Fruit fly (Drosophila melanogaster): ENCODE measurements around the gene mRpS11.

Gene mRpS11

dm6 chr3R:17108881-17109280, 36.3 kb downstream of the mRpS11 start:
- TF ChIP-seq Dll (optimal IDR thresholded peaks at IDR 0.05) (no peak), psq (optimal IDR thresholded peaks at IDR 0.05) (no peak), pan (optimal IDR thresholded peaks at IDR 0.05) (no peak), usp (GFP tag; optimal IDR thresholded peaks at IDR 0.05) (no peak), CG8478 (optimal IDR thresholded peaks at IDR 0.05) (no peak)

- TF ChIP-seq usp (GFP tag; optimal IDR thresholded peaks at IDR 0.05) (no peak), Dll (optimal IDR thresholded peaks at IDR 0.05) (peak; percentile 12)
Measured at dm6 chr3R:17110880-17111726, 38.6 kb downstream of the mRpS11 start.

dm6 chr3R:17115668-17116067, 43.1 kb downstream of the mRpS11 start:
- no peak for TF ChIP-seq EcR (GFP tag; optimal IDR thresholded peaks at IDR 0.05)

- TF ChIP-seq EcR (GFP tag; optimal IDR thresholded peaks at IDR 0.05) (no peak), pan (optimal IDR thresholded peaks at IDR 0.05) (no peak), usp (GFP tag; optimal IDR thresholded peaks at IDR 0.05) (no peak), Dll (optimal IDR thresholded peaks at IDR 0.05) (no peak), CG8478 (optimal IDR thresholded peaks at IDR 0.05) (no peak), psq (optimal IDR thresholded peaks at IDR 0.05) (no peak)
Measured at dm6 chr3R:17116231-17116630, 43.7 kb downstream of the mRpS11 start.

- TF ChIP-seq psq (optimal IDR thresholded peaks at IDR 0.05): no peak
- TF ChIP-seq usp (GFP tag; optimal IDR thresholded peaks at IDR 0.05): no peak
- TF ChIP-seq pan (optimal IDR thresholded peaks at IDR 0.05): no peak
- TF ChIP-seq EcR (GFP tag; optimal IDR thresholded peaks at IDR 0.05): no peak
Measured at dm6 chr3R:17117607-17118327, 45.2 kb downstream of the mRpS11 start.

- TF ChIP-seq pan (optimal IDR thresholded peaks at IDR 0.05) (no peak), psq (optimal IDR thresholded peaks at IDR 0.05) (no peak), Dll (optimal IDR thresholded peaks at IDR 0.05) (no peak), EcR (GFP tag; optimal IDR thresholded peaks at IDR 0.05) (no peak), CG8478 (optimal IDR thresholded peaks at IDR 0.05) (no peak), usp (GFP tag; optimal IDR thresholded peaks at IDR 0.05) (no peak)
Measured at dm6 chr3R:17118917-17119378, 46.4 kb downstream of the mRpS11 start.

dm6 chr3R:17120165-17120564, 47.6 kb downstream of the mRpS11 start, which contains the start of gene CG34278:
Gene CG34278 (plus strand): TSS chr3R:17120465.
- no peak for TF ChIP-seq CG8478 (optimal IDR thresholded peaks at IDR 0.05)
- TF ChIP-seq usp (GFP tag; optimal IDR thresholded peaks at IDR 0.05): no peak

- TF ChIP-seq usp (GFP tag; optimal IDR thresholded peaks at IDR 0.05) (no peak), psq (optimal IDR thresholded peaks at IDR 0.05) (no peak), CG8478 (optimal IDR thresholded peaks at IDR 0.05) (no peak), pan (optimal IDR thresholded peaks at IDR 0.05) (no peak), EcR (GFP tag; optimal IDR thresholded peaks at IDR 0.05) (no peak), Dll (optimal IDR thresholded peaks at IDR 0.05) (no peak)
Measured at dm6 chr3R:17121277-17121676, 48.7 kb downstream of the mRpS11 start, which contains the start of gene CG42779. Gene CG42779 (plus strand): TSS chr3R:17121577.

dm6 chr3R:17122796-17123504, 50.4 kb downstream of the mRpS11 start:
- no peak for TF ChIP-seq EcR (GFP tag; optimal IDR thresholded peaks at IDR 0.05)
- TF ChIP-seq psq (optimal IDR thresholded peaks at IDR 0.05): no peak
- TF ChIP-seq CG8478 (optimal IDR thresholded peaks at IDR 0.05): no peak
- no peak for TF ChIP-seq usp (GFP tag; optimal IDR thresholded peaks at IDR 0.05)
- TF ChIP-seq Dll (optimal IDR thresholded peaks at IDR 0.05): no peak
- no peak for TF ChIP-seq pan (optimal IDR thresholded peaks at IDR 0.05)
